Worm (Caenorhabditis elegans) whole organism, young adult: ENCODE results near the gene Y16E11A.4.
"Not testable (repeated sequence)": the region's sequence is repeated elsewhere in the genome, so short reads cannot be mapped to it uniquely, and the experiment has no call there.

ENCODE experiments used
- B0019.2 ChIP-seq: fragments of 200-800 bp; sonication (Bioruptor generic); conservative IDR thresholded peaks from 2 replicates; pipeline ENCODE4 v1.3.6; 2022; ENCODE audit warnings: missing genetic modification reagents, missing genetic modification characterization, missing compliant biosample characterization
- F57C9.4 ChIP-seq: sonication (generic microtip); optimal IDR thresholded peaks from 2 replicates; lab custom pipeline; 2017; ENCODE audit warnings: mild to moderate bottlenecking, missing genetic modification characterization, missing compliant biosample characterization
- T07F8.4 ChIP-seq: sonication (generic microtip); optimal IDR thresholded peaks from 2 replicates; lab custom pipeline; 2016; ENCODE audit warnings: mild to moderate bottlenecking, missing genetic modification characterization, moderate library complexity, missing compliant biosample characterization
- atf-7 ChIP-seq: sonication (generic microtip); optimal IDR thresholded peaks from 2 replicates; lab custom pipeline; 2017; ENCODE audit warnings: mild to moderate bottlenecking, missing genetic modification characterization, missing compliant biosample characterization
- chd-7 ChIP-seq: sonication (generic microtip); optimal IDR thresholded peaks from 2 replicates; lab custom pipeline; 2016; ENCODE audit warnings: mild to moderate bottlenecking, missing genetic modification characterization, moderate library complexity, missing compliant biosample characterization
- dpl-1 ChIP-seq: fragments of 150-350 bp; optimal IDR thresholded peaks from 2 replicates; lab custom pipeline; 2014; ENCODE audit warnings: missing biosample characterization, missing genetic modification reagents, missing genetic modification characterization
- gei-17 ChIP-seq: fragments of 200-800 bp; sonication (Bioruptor generic); optimal IDR thresholded peaks from 2 replicates; lab custom pipeline; 2018; ENCODE audit warnings: mild to moderate bottlenecking, missing genetic modification characterization, missing compliant biosample characterization
- lin-35 ChIP-seq, 3 experiments: fragments of 150-350 bp in 2 of 3; sonication (generic microtip) in 1 of 3; optimal IDR thresholded peaks; 2 replicates each; lab custom pipeline; 2014 to 2018; ENCODE audit warnings: missing biosample characterization in 3 of 3, missing genetic modification characterization in 3 of 3, missing genetic modification reagents in 3 of 3
- lsl-1 ChIP-seq: fragments of 200-800 bp; sonication (Bioruptor generic); optimal IDR thresholded peaks from 2 replicates; lab custom pipeline; 2018; ENCODE audit warnings: mild to moderate bottlenecking, missing genetic modification characterization, moderate library complexity, missing compliant biosample characterization
- ztf-25 ChIP-seq: fragments of 200-800 bp; sonication (Bioruptor generic); IDR thresholded peaks from 2 replicates; pipeline ENCODE4 v1.3.6; 2022; ENCODE audit warnings: missing genetic modification reagents, missing genetic modification characterization, missing compliant biosample characterization
- ztf-28 ChIP-seq: fragments of 200-800 bp; sonication (Bioruptor generic); IDR thresholded peaks from 2 replicates; pipeline ENCODE4 v1.3.6; 2022; ENCODE audit warnings: missing genetic modification reagents, missing genetic modification characterization, missing compliant biosample characterization

ce11 chrII:2000720-2001119 lies 13.6 kb downstream of the Y16E11A.4 start, which contains the start of gene ceh-84:
- TF ChIP-seq chd-7 (tag; lab: Kevin White, UChicago); lin-35 (GFP tag; optimal IDR thresholded peaks at IDR 0.05; lab: Kevin White, UChicago); gei-17 (GFP tag; lab: Kevin White, UChicago); lsl-1; F57C9.4 (tag; lab: Kevin White, UChicago); B0019.2 (GFP tag; lab: Robert Waterston, UW); dpl-1 (GFP tag; lab: Kevin White, UChicago); T07F8.4 (tag; lab: Kevin White, UChicago); ztf-28; atf-7; ztf-25 (GFP tag; lab: Robert Waterston, UW): not testable (repeated sequence)
